Worm (Caenorhabditis elegans) whole organism, young adult: ENCODE results near the gene sgcb-1.

Experiments
- C17E4.6 ChIP-seq: fragments of 200-800 bp; sonication (Bioruptor generic); IDR thresholded peaks from 2 replicates; pipeline ENCODE4 v1.3.6; 2022; ENCODE audit warnings: missing genetic modification reagents, missing genetic modification characterization, missing compliant biosample characterization
- F23B12.7 ChIP-seq: sonication (generic microtip); optimal IDR thresholded peaks from 2 replicates; lab custom pipeline; 2017; ENCODE audit warnings: missing genetic modification characterization, mild to moderate bottlenecking, missing compliant biosample characterization, antibody characterized with exemption, moderate library complexity; ENCODE audit not compliant: insufficient read depth
- F33H1.4 ChIP-seq: fragments of 200-800 bp; sonication (Bioruptor generic); IDR thresholded peaks from 2 replicates; pipeline ENCODE4 v1.3.6; 2022; ENCODE audit warnings: missing genetic modification reagents, missing genetic modification characterization, missing compliant biosample characterization
- T07F8.4 ChIP-seq: sonication (generic microtip); optimal IDR thresholded peaks from 2 replicates; lab custom pipeline; 2016; ENCODE audit warnings: mild to moderate bottlenecking, missing genetic modification characterization, moderate library complexity, missing compliant biosample characterization
- T26A5.8 ChIP-seq: sonication (generic microtip); optimal IDR thresholded peaks from 2 replicates; lab custom pipeline; 2016; ENCODE audit warnings: missing genetic modification characterization, missing compliant biosample characterization
- Y56A3A.18 ChIP-seq: fragments of 200-800 bp; sonication (Bioruptor generic); IDR thresholded peaks from 2 replicates; pipeline ENCODE4 v1.3.6; 2022; ENCODE audit warnings: missing genetic modification reagents, missing genetic modification characterization, missing compliant biosample characterization
- Y67H2A.10 ChIP-seq: fragments of 200-800 bp; sonication (Bioruptor generic); conservative IDR thresholded peaks from 2 replicates; pipeline ENCODE4 v1.3.6; 2022; ENCODE audit warnings: missing genetic modification reagents, missing genetic modification characterization, missing compliant biosample characterization
- akir-1 ChIP-seq: fragments of 200-800 bp; sonication (Bioruptor generic); optimal IDR thresholded peaks from 2 replicates; lab custom pipeline; 2018; ENCODE audit warnings: mild to moderate bottlenecking, missing genetic modification characterization, moderate library complexity, missing compliant biosample characterization
- ama-1 ChIP-seq, 3 experiments: fragments of 150-350 bp in 1 of 3; sonication (generic microtip) in 2 of 3; optimal IDR thresholded peaks; 2 replicates each; lab custom pipeline; 2014 to 2018; ENCODE audit warnings: missing biosample characterization in 2 of 3, missing genetic modification characterization in 2 of 3, missing genetic modification reagents in 2 of 3
- attf-3 ChIP-seq: fragments of 200-800 bp; sonication (Bioruptor generic); conservative IDR thresholded peaks from 2 replicates; pipeline ENCODE4 v1.3.6; 2022; ENCODE audit warnings: missing genetic modification reagents, missing genetic modification characterization, missing compliant biosample characterization
- cebp-1 ChIP-seq, 2 experiments: fragments of 200-800 bp in 1 of 2; sonication (Bioruptor generic) in 1 of 2; sonication (generic microtip) in 1 of 2; IDR thresholded peaks in 1 of 2; optimal IDR thresholded peaks in 1 of 2; 2 replicates each; pipeline versions ENCODE4 v1.3.6 to Lab custom; 2017 to 2022; ENCODE audit warnings: missing compliant biosample characterization in 2 of 2, missing genetic modification characterization in 2 of 2, mild to moderate bottlenecking in 1 of 2, missing genetic modification reagents in 1 of 2, moderate library complexity in 1 of 2
- cebp-2 ChIP-seq: fragments of 200-800 bp; sonication (Bioruptor generic); IDR thresholded peaks from 2 replicates; pipeline ENCODE4 v1.3.6; 2022; ENCODE audit warnings: missing genetic modification characterization, missing compliant biosample characterization
- dpff-1 ChIP-seq: sonication (generic microtip); optimal IDR thresholded peaks from 2 replicates; lab custom pipeline; 2017; ENCODE audit warnings: mild to moderate bottlenecking, missing genetic modification characterization, missing compliant biosample characterization
- dpl-1 ChIP-seq: fragments of 150-350 bp; optimal IDR thresholded peaks from 2 replicates; lab custom pipeline; 2014; ENCODE audit warnings: missing biosample characterization, missing genetic modification reagents, missing genetic modification characterization
- egl-18 ChIP-seq: fragments of 200-800 bp; sonication (Bioruptor generic); IDR thresholded peaks from 2 replicates; pipeline ENCODE4 v1.3.6; 2022; ENCODE audit warnings: missing genetic modification reagents, missing genetic modification characterization, missing compliant biosample characterization
- egrh-3 ChIP-seq: fragments of 200-800 bp; sonication (Bioruptor generic); IDR thresholded peaks from 2 replicates; pipeline ENCODE4 v1.3.6; 2022; ENCODE audit warnings: missing genetic modification reagents, missing genetic modification characterization, missing compliant biosample characterization
- hmg-20 ChIP-seq: fragments of 200-800 bp; sonication (Bioruptor generic); IDR thresholded peaks from 2 replicates; pipeline ENCODE4 v1.3.6; 2022; ENCODE audit warnings: missing genetic modification reagents, missing genetic modification characterization, missing compliant biosample characterization
- hsf-1 ChIP-seq: fragments of 200-800 bp; sonication (Bioruptor generic); IDR thresholded peaks from 2 replicates; pipeline ENCODE4 v1.3.6; 2022; ENCODE audit warnings: missing genetic modification reagents, missing genetic modification characterization, missing compliant biosample characterization
- let-607 ChIP-seq, 2 experiments: fragments of 200-800 bp in 1 of 2; sonication (Bioruptor generic) in 1 of 2; sonication (generic microtip) in 1 of 2; optimal IDR thresholded peaks; 2 replicates each; lab custom pipeline; 2016 to 2018; ENCODE audit warnings: mild to moderate bottlenecking in 2 of 2, missing compliant biosample characterization in 2 of 2, missing genetic modification characterization in 2 of 2, moderate library complexity in 2 of 2, missing genotype in 1 of 2
- lin-40 ChIP-seq: sonication (generic microtip); optimal IDR thresholded peaks from 2 replicates; lab custom pipeline; 2016; ENCODE audit warnings: missing genetic modification characterization, mild to moderate bottlenecking, missing compliant biosample characterization, missing genotype, missing genetic modification reagents
- lsl-1 ChIP-seq: fragments of 200-800 bp; sonication (Bioruptor generic); optimal IDR thresholded peaks from 2 replicates; lab custom pipeline; 2018; ENCODE audit warnings: mild to moderate bottlenecking, missing genetic modification characterization, moderate library complexity, missing compliant biosample characterization
- mel-28 ChIP-seq: sonication (generic microtip); optimal IDR thresholded peaks from 2 replicates; lab custom pipeline; 2016; ENCODE audit warnings: borderline replicate concordance, mild to moderate bottlenecking, missing genetic modification characterization, missing compliant biosample characterization
- mxl-1 ChIP-seq: sonication (generic microtip); optimal IDR thresholded peaks from 2 replicates; lab custom pipeline; 2016; ENCODE audit warnings: missing genetic modification characterization, missing compliant biosample characterization
- nhr-179 ChIP-seq: sonication (generic microtip); optimal IDR thresholded peaks from 2 replicates; lab custom pipeline; 2016; ENCODE audit warnings: mild to moderate bottlenecking, missing genetic modification characterization, missing compliant biosample characterization
- nhr-27 ChIP-seq: fragments of 200-800 bp; sonication (Bioruptor generic); optimal IDR thresholded peaks from 2 replicates; lab custom pipeline; 2018; ENCODE audit warnings: mild to moderate bottlenecking, missing genetic modification characterization, moderate library complexity, missing compliant biosample characterization
- nhr-90 ChIP-seq: sonication (generic microtip); optimal IDR thresholded peaks from 2 replicates; lab custom pipeline; 2016; ENCODE audit warnings: missing genotype, mild to moderate bottlenecking, missing genetic modification characterization, missing compliant biosample characterization
- pha-4 ChIP-seq: fragments of 150-350 bp; sonication (generic microtip); optimal IDR thresholded peaks from 2 replicates; lab custom pipeline; 2014; ENCODE audit warnings: missing biosample characterization, missing genetic modification reagents, missing genetic modification characterization
- rpc-1 ChIP-seq, 2 experiments: fragments of 150-350 bp in 1 of 2; sonication (generic microtip) in 1 of 2; optimal IDR thresholded peaks; 2 replicates each; lab custom pipeline; 2014 to 2018; ENCODE audit warnings: missing biosample characterization in 1 of 2, missing genetic modification characterization in 1 of 2, missing genetic modification reagents in 1 of 2, missing genotype in 1 of 2
- sea-2 ChIP-seq: fragments of 200-800 bp; sonication (Bioruptor generic); IDR thresholded peaks from 2 replicates; pipeline ENCODE4 v1.3.6; 2022; ENCODE audit warnings: missing genetic modification characterization, missing compliant biosample characterization
- tbp1 ChIP-seq: fragments of 200-800 bp; sonication (Bioruptor generic); optimal IDR thresholded peaks from 2 replicates; lab custom pipeline; 2018; ENCODE audit warnings: mild to moderate bottlenecking, missing genetic modification characterization, missing compliant biosample characterization
- ztf-3 ChIP-seq: fragments of 200-800 bp; sonication (Bioruptor generic); optimal IDR thresholded peaks from 2 replicates; lab custom pipeline; 2018; ENCODE audit warnings: mild to moderate bottlenecking, missing genetic modification characterization, missing compliant biosample characterization

sgcb-1 gene

DNA sequence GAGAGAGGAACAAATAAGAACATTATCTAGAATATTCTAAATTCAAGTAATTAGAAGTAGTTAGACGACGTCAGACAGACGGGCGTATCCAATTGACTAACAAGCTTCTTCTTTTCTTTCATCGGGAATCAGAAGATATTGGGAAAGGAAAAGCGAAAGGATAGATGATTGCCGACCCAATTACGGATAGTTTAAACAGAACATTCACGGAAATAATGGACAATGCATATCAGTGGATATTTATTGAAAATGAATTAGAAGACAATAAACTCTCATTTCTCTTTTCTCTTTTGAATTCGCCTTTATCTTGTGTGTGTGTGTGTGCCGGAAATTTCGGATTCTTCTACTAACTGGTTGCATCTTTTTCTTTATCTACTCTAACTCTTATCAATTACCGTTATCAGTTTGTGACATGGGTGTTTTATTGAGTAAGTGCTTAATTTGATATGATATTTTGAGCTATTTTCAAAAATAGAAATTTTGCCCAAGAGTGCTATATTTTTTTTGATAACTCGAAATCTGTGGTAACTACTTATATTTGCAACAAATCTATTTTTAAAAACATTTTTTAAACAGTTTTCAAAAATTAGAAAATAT lies 7.9 kb downstream of the sgcb-1 start:
- no peak for TF ChIP-seq F33H1.4 (GFP tag; lab: Robert Waterston, UW)

DNA sequence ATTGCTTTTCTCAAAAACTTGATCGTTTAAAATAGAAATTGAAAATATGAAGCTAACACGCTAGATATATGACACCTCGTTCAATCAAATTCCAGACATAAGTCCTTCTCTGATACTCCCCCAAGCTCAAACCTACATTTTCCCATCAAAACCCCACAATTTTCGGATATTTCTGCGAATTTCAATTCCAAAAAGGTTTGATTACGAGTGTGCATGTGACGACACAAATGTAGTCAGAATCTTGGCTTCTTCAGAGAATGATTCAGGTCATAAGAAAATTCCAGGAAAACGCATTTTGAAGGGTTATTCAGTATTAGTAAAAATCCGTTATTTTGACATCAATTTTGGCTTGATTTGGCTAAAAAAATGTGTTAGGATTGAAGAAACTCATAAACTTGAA lies 8.7 kb downstream of the sgcb-1 start:
- TF ChIP-seq hmg-20 (no peak), rpc-1 (optimal IDR thresholded peaks at IDR 0.05; lab: Kevin White, UChicago) (no peak), rpc-1 (tag; optimal IDR thresholded peaks at IDR 0.05; lab: Kevin White, UChicago) (no peak), mel-28 (tag; lab: Kevin White, UChicago) (no peak), cebp-1 (GFP tag; IDR thresholded peaks at IDR 0.05; lab: Robert Waterston, UW) (no peak), cebp-1 (tag; optimal IDR thresholded peaks at IDR 0.05; lab: Kevin White, UChicago) (no peak), lin-40 (tag; lab: Kevin White, UChicago) (no peak), C17E4.6 (no peak), F33H1.4 (GFP tag; lab: Robert Waterston, UW) (no peak), F23B12.7 (tag; lab: Kevin White, UChicago) (no peak), nhr-27 (tag; lab: Kevin White, UChicago) (no peak), pha-4 (tag; lab: Kevin White, UChicago) (no peak), dpl-1 (GFP tag; lab: Kevin White, UChicago) (no peak), tbp1 (GFP tag; lab: Kevin White, UChicago) (no peak), cebp-2 (no peak), nhr-179 (tag; lab: Kevin White, UChicago) (no peak), let-607 (tag; optimal IDR thresholded peaks at IDR 0.05; lab: Kevin White, UChicago) (no peak), hsf-1 (GFP tag; lab: Robert Waterston, UW) (no peak), nhr-90 (tag; lab: Kevin White, UChicago) (no peak), ztf-3 (GFP tag; lab: Kevin White, UChicago) (no peak), dpff-1 (tag; lab: Kevin White, UChicago) (no peak), Y56A3A.18 (no peak)

DNA sequence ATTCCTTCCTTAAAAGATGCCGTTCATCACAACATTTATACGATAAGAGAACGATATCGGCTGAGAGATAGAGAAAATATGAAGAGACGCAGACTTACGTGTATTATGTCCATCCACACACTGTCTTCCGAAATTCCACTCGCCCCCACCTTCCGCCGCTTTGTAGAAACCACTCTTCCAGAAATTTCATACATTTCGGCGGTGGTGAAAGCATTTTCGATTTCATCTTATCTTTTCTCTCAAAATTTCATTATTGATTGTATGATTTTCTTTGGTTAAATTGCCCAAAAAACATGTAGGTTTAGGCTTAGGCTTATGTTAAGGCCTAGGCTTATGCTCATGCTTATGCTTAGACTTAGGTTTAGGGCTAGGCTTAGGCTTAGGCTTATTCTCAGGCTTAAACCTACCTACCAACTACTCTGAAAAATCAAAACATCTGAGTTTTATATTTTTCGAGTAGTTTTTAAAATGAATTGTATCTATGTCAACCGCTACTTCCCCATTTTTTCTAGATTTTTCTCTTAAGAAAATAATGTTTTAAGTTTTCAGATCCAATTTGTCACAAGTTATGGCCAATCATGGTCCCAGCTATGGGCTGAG lies 11.2 kb downstream of the sgcb-1 start, which contains the start of gene cpn-2:
cpn-2 (plus strand) TSS at position 550 of the 600 bp plus-strand sequence.
- TF ChIP-seq T07F8.4 (tag; lab: Kevin White, UChicago) = no peak
- TF ChIP-seq Y67H2A.10 (GFP tag; lab: Robert Waterston, UW) = no peak
- no peak for TF ChIP-seq akir-1 (GFP tag; lab: Kevin White, UChicago)
- TF ChIP-seq lsl-1 = no peak
- TF ChIP-seq sea-2 (GFP tag; lab: Robert Waterston, UW) = no peak
- TF ChIP-seq ama-1 (optimal IDR thresholded peaks at IDR 0.05; lab: Kevin White, UChicago) = no peak
- TF ChIP-seq ama-1 (GFP tag; optimal IDR thresholded peaks at IDR 0.05; lab: Kevin White, UChicago) = no peak
- TF ChIP-seq, all 124 proteins: peak for 0

DNA sequence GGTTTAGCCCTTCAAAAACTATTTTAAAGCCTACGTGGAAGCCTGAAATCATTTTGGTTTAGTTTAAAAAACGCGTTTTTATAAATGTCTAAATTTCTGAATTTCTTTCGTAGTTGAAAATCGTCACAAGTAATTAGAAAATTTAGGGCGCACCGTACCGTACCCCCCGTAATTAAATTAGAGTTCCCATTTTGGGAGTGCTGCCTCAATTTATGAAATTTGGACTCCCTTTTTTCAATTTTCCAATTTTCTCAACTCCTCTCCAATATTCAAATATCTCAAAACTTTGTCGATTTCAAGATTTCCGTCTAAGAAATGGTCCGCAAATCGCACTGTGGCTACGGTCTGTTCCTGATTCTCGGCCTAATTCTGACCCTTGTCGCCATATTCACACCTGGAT lies 14.1 kb downstream of the sgcb-1 start, which contains the start of gene clc-31:
clc-31 (plus strand) TSS at position 301 of the 400 bp plus-strand sequence.
- TF ChIP-seq attf-3 (GFP tag; lab: Robert Waterston, UW) (no peak), mxl-1 (no peak), egrh-3 (GFP tag; lab: Robert Waterston, UW) (no peak), egl-18 (GFP tag; lab: Robert Waterston, UW) (no peak), T26A5.8 (tag; lab: Kevin White, UChicago) (no peak)
